Worm (Caenorhabditis elegans): ENCODE results near the gene Y53C12A.10.

The Y53C12A.10 gene

DNA sequence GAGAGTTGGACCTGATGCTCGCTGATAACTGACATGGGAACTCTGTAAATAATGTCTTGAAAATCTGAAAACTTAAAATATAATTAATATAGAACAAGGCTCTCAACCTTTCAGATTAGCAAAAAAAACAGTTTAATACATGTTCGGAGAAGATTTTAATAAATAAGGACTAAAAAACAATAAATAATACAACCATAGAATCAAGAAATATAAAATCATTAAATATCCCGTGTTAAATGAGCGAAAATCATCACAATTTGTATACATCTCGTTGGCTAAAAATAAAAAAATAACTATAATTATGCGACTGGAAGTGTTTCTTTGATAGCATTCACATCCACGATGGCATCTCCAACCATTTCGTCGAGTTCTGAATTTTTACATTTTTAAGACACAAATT, at the start of gene Y53C12A.10:
Gene Y53C12A.10, minus strand, starts transcription at position 101 of the 400 bp plus-strand sequence.
- no peak for TF ChIP-seq nhr-2 (tag; optimal IDR thresholded peaks at IDR 0.05)
- no peak for TF ChIP-seq drap-1 (GFP tag; optimal IDR thresholded peaks at IDR 0.05)
- TF ChIP-seq ceh-83 (GFP tag; optimal IDR thresholded peaks at IDR 0.05) = no peak
- no peak for TF ChIP-seq nhr-76 (tag; optimal IDR thresholded peaks at IDR 0.05)
- TF ChIP-seq nhr-12 (tag; optimal IDR thresholded peaks at IDR 0.05) = no peak
- no peak for TF ChIP-seq unc-39 (tag; optimal IDR thresholded peaks at IDR 0.05)
- TF ChIP-seq flh-1 (GFP tag; optimal IDR thresholded peaks at IDR 0.05) = no peak
- TF ChIP-seq nhr-28 (tag; optimal IDR thresholded peaks at IDR 0.05) = no peak
- TF ChIP-seq ceh-43 (GFP tag; optimal IDR thresholded peaks at IDR 0.05) = no peak

ce11 chrII:9753730-9754129, 49.1 kb upstream of the Y53C12A.10 start, which contains the start of gene ZK1321.1:
ZK1321.1 (plus strand) TSS chrII:9754030.
- no peak for TF ChIP-seq ham-2 (GFP tag; optimal IDR thresholded peaks at IDR 0.05)
- no peak for TF ChIP-seq ceh-83 (GFP tag; optimal IDR thresholded peaks at IDR 0.05)
- TF ChIP-seq hlh-1 (tag; optimal IDR thresholded peaks at IDR 0.05) = no peak
- TF ChIP-seq elt-3 (tag; optimal IDR thresholded peaks at IDR 0.05) = no peak
- TF ChIP-seq sem-2 (GFP tag; optimal IDR thresholded peaks at IDR 0.05) = no peak
- no peak for TF ChIP-seq tbx-8 (GFP tag; optimal IDR thresholded peaks at IDR 0.05)
- TF ChIP-seq nhr-2 (tag; optimal IDR thresholded peaks at IDR 0.05) = no peak
- TF ChIP-seq blmp-1 (tag; optimal IDR thresholded peaks at IDR 0.05) = no peak
- no peak for TF ChIP-seq nhr-28 (tag; optimal IDR thresholded peaks at IDR 0.05)
- no peak for TF ChIP-seq unc-120 (tag; optimal IDR thresholded peaks at IDR 0.05; ENCODE audit: poor library complexity, severe bottlenecking)
- TF ChIP-seq ztf-11 (tag; optimal IDR thresholded peaks at IDR 0.05) = no peak
- no peak for TF ChIP-seq unc-39 (tag; optimal IDR thresholded peaks at IDR 0.05)
- no peak for TF ChIP-seq M03D4.4 (tag; optimal IDR thresholded peaks at IDR 0.05)
- no peak for TF ChIP-seq nhr-12 (tag; optimal IDR thresholded peaks at IDR 0.05)
- no peak for TF ChIP-seq ceh-39 (tag; optimal IDR thresholded peaks at IDR 0.05)
- TF ChIP-seq mls-2 (tag; optimal IDR thresholded peaks at IDR 0.05) = no peak

DNA sequence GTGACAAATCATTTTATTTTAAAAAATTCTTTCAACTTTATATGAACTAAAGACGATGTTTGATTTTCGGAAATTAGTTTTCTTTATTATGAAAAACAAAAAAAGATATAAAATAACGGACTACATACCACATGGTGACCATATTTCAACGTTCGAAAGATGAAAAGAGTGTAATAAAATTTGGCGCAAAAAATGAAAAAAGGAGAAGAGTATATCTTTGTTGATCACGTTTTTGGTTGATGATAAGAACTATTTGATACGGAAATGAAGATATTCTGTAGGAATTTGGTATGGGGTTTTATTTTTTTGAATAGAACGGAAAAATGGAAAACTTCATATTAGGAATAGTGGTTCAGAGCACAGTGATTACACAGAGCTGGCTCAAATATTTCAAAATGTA, 48.4 kb upstream of the Y53C12A.10 start, which contains the start of gene Y53C12B.7:
Gene Y53C12B.7, minus strand, starts transcription at position 163 of the 400 bp plus-strand sequence.
- TF ChIP-seq unc-62 (GFP tag; optimal IDR thresholded peaks at IDR 0.05) (no peak), pha-4 (tag; optimal IDR thresholded peaks at IDR 0.05) (no peak), nhr-28 (tag; optimal IDR thresholded peaks at IDR 0.05) (no peak), ceh-39 (tag; optimal IDR thresholded peaks at IDR 0.05) (no peak), elt-1 (tag; optimal IDR thresholded peaks at IDR 0.05; ENCODE audit: borderline replicate concordance, insufficient read depth) (no peak), lsy-2 (tag; optimal IDR thresholded peaks at IDR 0.05) (no peak), ceh-83 (GFP tag; optimal IDR thresholded peaks at IDR 0.05) (no peak), snpc-4 (tag; optimal IDR thresholded peaks at IDR 0.05) (no peak), hlh-1 (tag; optimal IDR thresholded peaks at IDR 0.05) (no peak), sptf-1 (tag; optimal IDR thresholded peaks at IDR 0.05) (no peak), elt-3 (tag; optimal IDR thresholded peaks at IDR 0.05) (no peak), nhr-2 (tag; optimal IDR thresholded peaks at IDR 0.05) (no peak)

- TF ChIP-seq lsy-2 (tag; optimal IDR thresholded peaks at IDR 0.05) (no peak), ceh-43 (GFP tag; optimal IDR thresholded peaks at IDR 0.05) (no peak), unc-62 (GFP tag; optimal IDR thresholded peaks at IDR 0.05) (no peak), ceh-83 (GFP tag; optimal IDR thresholded peaks at IDR 0.05) (no peak), nhr-76 (tag; optimal IDR thresholded peaks at IDR 0.05) (no peak), mab-5 (tag; optimal IDR thresholded peaks at IDR 0.05) (no peak), lin-13 (tag; optimal IDR thresholded peaks at IDR 0.05) (no peak), zip-8 (tag; optimal IDR thresholded peaks at IDR 0.05) (no peak), bed-3 (GFP tag; optimal IDR thresholded peaks at IDR 0.05) (no peak), mls-2 (tag; optimal IDR thresholded peaks at IDR 0.05) (no peak), nhr-12 (tag; optimal IDR thresholded peaks at IDR 0.05) (no peak), mep-1 (tag; optimal IDR thresholded peaks at IDR 0.05) (no peak), hlh-1 (tag; optimal IDR thresholded peaks at IDR 0.05) (no peak), snpc-4 (tag; optimal IDR thresholded peaks at IDR 0.05) (no peak), blmp-1 (tag; optimal IDR thresholded peaks at IDR 0.05) (no peak)
These were observed 47.6 kb upstream of the Y53C12A.10 start for ce11 chrII:9752278-9752677.

DNA sequence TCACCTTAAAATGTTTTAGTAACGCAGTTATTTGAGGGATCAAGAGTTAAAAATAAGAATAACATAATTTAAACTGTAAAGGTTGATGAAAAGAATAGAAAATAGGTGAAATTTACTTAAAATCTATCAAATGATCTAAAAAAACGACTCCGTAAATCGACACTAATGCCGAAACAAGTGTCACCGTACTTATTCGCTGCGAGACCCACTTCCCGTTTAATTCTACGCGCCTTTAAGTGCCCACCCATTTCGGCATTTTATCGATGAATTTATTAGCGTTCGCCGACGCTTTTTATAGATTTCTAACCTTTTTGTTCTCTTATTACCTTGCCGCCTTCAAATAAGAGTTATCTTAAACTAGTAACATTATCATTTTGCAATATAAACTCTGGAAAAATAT, 41.4 kb upstream of the Y53C12A.10 start, which contains the start of the genes Y53C12B.1 and nos-3:
Gene Y53C12B.1, minus strand, starts transcription at position 10 of the 400 bp plus-strand sequence.
Gene nos-3, plus strand, starts transcription at position 248 of the 400 bp plus-strand sequence.
- TF ChIP-seq lsy-2 (tag; optimal IDR thresholded peaks at IDR 0.05) = peak; percentile 98
- no peak for TF ChIP-seq M03D4.4 (tag; optimal IDR thresholded peaks at IDR 0.05)
- peak; percentile 91 for TF ChIP-seq ces-1 (GFP tag; optimal IDR thresholded peaks at IDR 0.05)
- TF ChIP-seq hlh-1 (tag; optimal IDR thresholded peaks at IDR 0.05) = peak; percentile 25
- peak; percentile 98 for TF ChIP-seq unc-120 (tag; optimal IDR thresholded peaks at IDR 0.05; ENCODE audit: poor library complexity, severe bottlenecking)
- TF ChIP-seq zip-8 (tag; optimal IDR thresholded peaks at IDR 0.05) = no peak
- TF ChIP-seq mep-1 (tag; optimal IDR thresholded peaks at IDR 0.05) = peak; percentile 66
- no peak for TF ChIP-seq unc-62 (GFP tag; optimal IDR thresholded peaks at IDR 0.05)
- peak; percentile 68 for TF ChIP-seq pha-4 (tag; optimal IDR thresholded peaks at IDR 0.05)
- peak; percentile 81 for TF ChIP-seq ceh-39 (tag; optimal IDR thresholded peaks at IDR 0.05)
- TF ChIP-seq lin-13 (tag; optimal IDR thresholded peaks at IDR 0.05) = peak; percentile 79
- peak; percentile 39 for TF ChIP-seq nhr-237 (tag; optimal IDR thresholded peaks at IDR 0.05)
- TF ChIP-seq elt-1 (tag; optimal IDR thresholded peaks at IDR 0.05; ENCODE audit: borderline replicate concordance, insufficient read depth) = no peak
- TF ChIP-seq ceh-43 (GFP tag; optimal IDR thresholded peaks at IDR 0.05) = no peak
